Worm (Caenorhabditis elegans): ENCODE measurements around the gene rbbp-5.

Gene rbbp-5

ce11 chrII:6097441-6097840 is at the start of gene rbbp-5, which contains the start of gene tpp-2 (continued):
- TF ChIP-seq rpc-1 (optimal IDR thresholded peaks at IDR 0.05) (no peak), rpc-1 (tag; optimal IDR thresholded peaks at IDR 0.05) (no peak), ceh-79 (tag; optimal IDR thresholded peaks at IDR 0.05) (no peak), hsf-1 (GFP tag; IDR thresholded peaks at IDR 0.05) (no peak), hrde-1 (tag; optimal IDR thresholded peaks at IDR 0.05; ENCODE audit: borderline replicate concordance) (no peak), egrh-3 (GFP tag; IDR thresholded peaks at IDR 0.05) (no peak), gei-17 (GFP tag; optimal IDR thresholded peaks at IDR 0.05) (no peak), F55B11.4 (tag; optimal IDR thresholded peaks at IDR 0.05; ENCODE audit: borderline replicate concordance, insufficient read depth) (no peak), ccch-3 (GFP tag; optimal IDR thresholded peaks at IDR 0.05) (peak; percentile 4), madf-8 (GFP tag; conservative IDR thresholded peaks at IDR 0.05) (peak; percentile 48), nhr-80 (tag; optimal IDR thresholded peaks at IDR 0.05) (no peak), unc-62 (GFP tag; optimal IDR thresholded peaks at IDR 0.05) (no peak), attf-3 (GFP tag; conservative IDR thresholded peaks at IDR 0.05) (peak; percentile 65), F49E8.2 (tag; optimal IDR thresholded peaks at IDR 0.05; ENCODE audit: insufficient read depth) (no peak), egl-18 (GFP tag; IDR thresholded peaks at IDR 0.05) (no peak), C17E4.6 (GFP tag; IDR thresholded peaks at IDR 0.05) (no peak), pha-4 (tag; optimal IDR thresholded peaks at IDR 0.05) (no peak), B0035.1 (tag; optimal IDR thresholded peaks at IDR 0.05) (no peak), mel-28 (tag; optimal IDR thresholded peaks at IDR 0.05; ENCODE audit: borderline replicate concordance) (no peak), sdz-38 (tag; optimal IDR thresholded peaks at IDR 0.05) (no peak), nhr-90 (tag; optimal IDR thresholded peaks at IDR 0.05) (no peak), aptf-2 (GFP tag; conservative IDR thresholded peaks at IDR 0.05) (peak; percentile 55; the same call in 1 of the 2 replicates), bed-1 (GFP tag; IDR thresholded peaks at IDR 0.05) (no peak), athp-1 (tag; optimal IDR thresholded peaks at IDR 0.05) (no peak), K12H6.12 (tag; optimal IDR thresholded peaks at IDR 0.05) (no peak), rec-8 (tag; optimal IDR thresholded peaks at IDR 0.05) (peak in 1 of 2 experiments; percentile 29), cebp-1 (GFP tag; IDR thresholded peaks at IDR 0.05) (no peak), cebp-1 (tag; optimal IDR thresholded peaks at IDR 0.05) (no peak), pbrm-1 (GFP tag; IDR thresholded peaks at IDR 0.05) (no peak), tlf-1 (GFP tag; optimal IDR thresholded peaks at IDR 0.05) (no peak), nfyb-1 (GFP tag; IDR thresholded peaks at IDR 0.05) (no peak), somi-1 (GFP tag; optimal IDR thresholded peaks at IDR 0.05) (no peak), B0019.2 (GFP tag; conservative IDR thresholded peaks at IDR 0.05) (no peak), attf-5 (GFP tag; optimal IDR thresholded peaks at IDR 0.05) (peak; percentile 38), ceh-27 (GFP tag; optimal IDR thresholded peaks at IDR 0.05) (peak; percentile 72), dpff-1 (tag; optimal IDR thresholded peaks at IDR 0.05) (no peak), T26A5.8 (tag; optimal IDR thresholded peaks at IDR 0.05) (no peak), attf-6 (GFP tag; IDR thresholded peaks at IDR 0.05) (no peak), Y79H2A.3 (GFP tag; conservative IDR thresholded peaks at IDR 0.05) (no peak), B0261.1 (tag; optimal IDR thresholded peaks at IDR 0.05) (no peak), ztf-6 (GFP tag; IDR thresholded peaks at IDR 0.05) (no peak), D2030.7 (GFP tag; IDR thresholded peaks at IDR 0.05) (peak; percentile 32; the same call in 1 of the 2 replicates), hmg-1.2 (GFP tag; IDR thresholded peaks at IDR 0.05) (peak; percentile 25; the same call in 1 of the 2 replicates), let-607 (tag; optimal IDR thresholded peaks at IDR 0.05) (no peak), snpc-3.4 (tag; optimal IDR thresholded peaks at IDR 0.05) (peak; percentile 18), Y53F4B.3 (GFP tag; IDR thresholded peaks at IDR 0.05) (no peak), nhr-27 (tag; optimal IDR thresholded peaks at IDR 0.05) (no peak), B0336.3 (GFP tag; IDR thresholded peaks at IDR 0.05) (no peak), F33H1.4 (GFP tag; IDR thresholded peaks at IDR 0.05) (no peak)
